Worm (Caenorhabditis elegans) whole organism, L1 larva: ENCODE results near the gene cdh-5.
"Not testable (repeated sequence)": the region's sequence is repeated elsewhere in the genome, so short reads cannot be mapped to it uniquely, and the experiment has no call there.

Experiments used
- C04F5.9 ChIP-seq: sonication (generic microtip); optimal IDR thresholded peaks from 2 replicates; lab custom pipeline; 2016; ENCODE audit warnings: missing genetic modification characterization, missing compliant biosample characterization
- C34B4.2 ChIP-seq: sonication (generic microtip); optimal IDR thresholded peaks from 2 replicates; lab custom pipeline; 2017; ENCODE audit warnings: mild to moderate bottlenecking, missing genetic modification characterization, missing compliant biosample characterization
- F16B12.6 ChIP-seq: fragments of 150-350 bp; optimal IDR thresholded peaks from 2 replicates; lab custom pipeline; 2014; ENCODE audit warnings: missing biosample characterization, missing genetic modification characterization
- Y116A8C.19 ChIP-seq: sonication (generic microtip); optimal IDR thresholded peaks from 2 replicates; lab custom pipeline; 2016; ENCODE audit warnings: missing compliant biosample characterization, missing genetic modification characterization, borderline replicate concordance
- aha-1 ChIP-seq: fragments of 150-350 bp; optimal IDR thresholded peaks from 2 replicates; lab custom pipeline; 2014; ENCODE audit warnings: missing biosample characterization, missing genetic modification characterization
- alr-1 ChIP-seq: fragments of 200-800 bp; sonication (Bioruptor generic); optimal IDR thresholded peaks from 2 replicates; lab custom pipeline; 2018; ENCODE audit warnings: borderline replicate concordance, mild to moderate bottlenecking, missing genetic modification characterization, missing compliant biosample characterization
- ama-1 ChIP-seq: fragments of 150-350 bp; optimal IDR thresholded peaks from 2 replicates; lab custom pipeline; 2014
- ceh-63 ChIP-seq: fragments of 200-800 bp; sonication (Bioruptor generic); optimal IDR thresholded peaks from 2 replicates; lab custom pipeline; 2018; ENCODE audit warnings: mild to moderate bottlenecking, missing genetic modification characterization, missing compliant biosample characterization
- ceh-8 ChIP-seq: fragments of 200-800 bp; sonication (Bioruptor generic); optimal IDR thresholded peaks from 2 replicates; lab custom pipeline; 2018; ENCODE audit warnings: mild to moderate bottlenecking, missing genetic modification characterization, moderate library complexity, missing compliant biosample characterization
- ceh-82 ChIP-seq, 3 experiments: fragments of 150-350 bp in 1 of 3; sonication (generic microtip) in 2 of 3; optimal IDR thresholded peaks; 2 replicates each; lab custom pipeline; 2014 to 2017; ENCODE audit warnings: missing biosample characterization in 3 of 3, missing genetic modification characterization in 3 of 3
- ceh-88 ChIP-seq: fragments of 200-800 bp; sonication (Bioruptor generic); IDR thresholded peaks from 2 replicates; pipeline ENCODE4 v1.3.6; 2022; ENCODE audit warnings: missing genetic modification characterization, missing compliant biosample characterization
- ces-1 ChIP-seq: fragments of 150-350 bp; optimal IDR thresholded peaks from 2 replicates; lab custom pipeline; 2014; ENCODE audit warnings: missing biosample characterization, missing genetic modification reagents, missing genetic modification characterization
- dpl-1 ChIP-seq, 3 experiments: fragments of 150-350 bp in 2 of 3; sonication (generic microtip) in 1 of 3; optimal IDR thresholded peaks; 2 replicates each; lab custom pipeline; 2014 to 2017; ENCODE audit warnings: missing biosample characterization in 3 of 3, missing genetic modification characterization in 3 of 3, missing genetic modification reagents in 3 of 3
- dsc-1 ChIP-seq: sonication (generic microtip); optimal IDR thresholded peaks from 2 replicates; lab custom pipeline; 2016; ENCODE audit warnings: mild to moderate bottlenecking, missing genetic modification characterization, missing compliant biosample characterization
- egl-13 ChIP-seq: sonication (generic microtip); optimal IDR thresholded peaks from 2 replicates; lab custom pipeline; 2016; ENCODE audit warnings: missing genotype, missing genetic modification reagents, missing genetic modification characterization, missing compliant biosample characterization
- hpl-2 ChIP-seq: fragments of 150-350 bp; optimal IDR thresholded peaks from 2 replicates; lab custom pipeline; 2014; ENCODE audit warnings: missing biosample characterization, missing genetic modification reagents, missing genetic modification characterization
- lin-15B ChIP-seq: fragments of 150-350 bp; sonication (generic microtip); optimal IDR thresholded peaks from 3 replicates; lab custom pipeline; 2014; ENCODE audit warnings: missing biosample characterization, missing genetic modification characterization
- lin-35 ChIP-seq, 2 experiments: fragments of 150-350 bp; optimal IDR thresholded peaks; 2 replicates each; lab custom pipeline; 2014; ENCODE audit warnings: missing biosample characterization in 2 of 2, missing genetic modification characterization in 2 of 2, missing genetic modification reagents in 2 of 2
- lin-39 ChIP-seq: fragments of 150-350 bp; optimal IDR thresholded peaks from 2 replicates; lab custom pipeline; 2014; ENCODE audit warnings: missing biosample characterization, missing genetic modification reagents, missing genetic modification characterization
- lir-3 ChIP-seq: sonication (generic microtip); optimal IDR thresholded peaks from 2 replicates; lab custom pipeline; 2016; ENCODE audit warnings: mild to moderate bottlenecking, missing genetic modification characterization, moderate library complexity, missing compliant biosample characterization; ENCODE audit not compliant: poor library complexity
- lsy-2 ChIP-seq, 2 experiments: fragments of 150-350 bp; optimal IDR thresholded peaks; 2 replicates each; lab custom pipeline; 2014; ENCODE audit warnings: missing biosample characterization in 2 of 2, missing genetic modification characterization in 2 of 2
- mep-1 ChIP-seq: fragments of 150-350 bp; optimal IDR thresholded peaks from 2 replicates; lab custom pipeline; 2014; ENCODE audit warnings: missing biosample characterization, missing genetic modification characterization
- nhr-11 ChIP-seq: fragments of 150-350 bp; optimal IDR thresholded peaks from 2 replicates; lab custom pipeline; 2014; ENCODE audit warnings: missing biosample characterization, missing genetic modification characterization
- nhr-12 ChIP-seq: sonication (generic microtip); optimal IDR thresholded peaks from 2 replicates; lab custom pipeline; 2017; ENCODE audit warnings: missing biosample characterization, missing genetic modification characterization
- nhr-20 ChIP-seq: sonication (generic microtip); optimal IDR thresholded peaks from 2 replicates; lab custom pipeline; 2016; ENCODE audit warnings: mild to moderate bottlenecking, missing genetic modification characterization, missing compliant biosample characterization
- nhr-237 ChIP-seq: fragments of 150-350 bp; optimal IDR thresholded peaks from 2 replicates; lab custom pipeline; 2014; ENCODE audit warnings: missing biosample characterization, missing genetic modification characterization
- nhr-28 ChIP-seq: fragments of 150-350 bp; optimal IDR thresholded peaks from 2 replicates; lab custom pipeline; 2014; ENCODE audit warnings: missing biosample characterization, missing genetic modification characterization
- nhr-77 ChIP-seq: fragments of 150-350 bp; optimal IDR thresholded peaks from 2 replicates; lab custom pipeline; 2014; ENCODE audit warnings: missing biosample characterization, missing genetic modification characterization
- nhr-84 ChIP-seq: sonication (generic microtip); optimal IDR thresholded peaks from 2 replicates; lab custom pipeline; 2017; ENCODE audit warnings: missing biosample characterization, missing genetic modification characterization
- nhr-85 ChIP-seq: sonication (generic microtip); peaks from one replicate; lab custom pipeline; 2016; ENCODE audit warnings: missing genetic modification characterization, inconsistent platforms, missing compliant biosample characterization
- nhr-90 ChIP-seq: sonication (generic microtip); optimal IDR thresholded peaks from 2 replicates; lab custom pipeline; 2016; ENCODE audit warnings: mild to moderate bottlenecking, missing genetic modification characterization, missing compliant biosample characterization; ENCODE audit not compliant: poor library complexity
- pax-3 ChIP-seq: fragments of 200-800 bp; sonication (Bioruptor generic); optimal IDR thresholded peaks from 2 replicates; lab custom pipeline; 2018; ENCODE audit warnings: mild to moderate bottlenecking, missing genetic modification characterization, moderate library complexity, missing compliant biosample characterization
- rnt-1 ChIP-seq: sonication (generic microtip); optimal IDR thresholded peaks from 2 replicates; lab custom pipeline; 2016; ENCODE audit warnings: mild to moderate bottlenecking, missing genetic modification characterization, moderate library complexity, missing compliant biosample characterization
- snpc-4 ChIP-seq: fragments of 150-350 bp; optimal IDR thresholded peaks from 2 replicates; lab custom pipeline; 2014; ENCODE audit warnings: missing biosample characterization, missing genetic modification characterization
- snu-23 ChIP-seq: sonication (generic microtip); optimal IDR thresholded peaks from 2 replicates; lab custom pipeline; 2016; ENCODE audit warnings: missing genetic modification characterization, missing compliant biosample characterization
- sptf-1 ChIP-seq: fragments of 150-350 bp; optimal IDR thresholded peaks from 2 replicates; lab custom pipeline; 2014; ENCODE audit warnings: missing biosample characterization, missing genetic modification characterization
- swsn-7 ChIP-seq: sonication (generic microtip); optimal IDR thresholded peaks from 2 replicates; lab custom pipeline; 2016; ENCODE audit warnings: missing genetic modification characterization, missing compliant biosample characterization
- tbx-2 ChIP-seq: sonication (generic microtip); optimal IDR thresholded peaks from 2 replicates; lab custom pipeline; 2016; ENCODE audit warnings: missing genetic modification characterization, missing compliant biosample characterization
- tlp-1 ChIP-seq: fragments of 150-350 bp; optimal IDR thresholded peaks from 2 replicates; lab custom pipeline; 2014; ENCODE audit warnings: missing biosample characterization, missing genetic modification characterization
- unc-98 ChIP-seq: fragments of 200-800 bp; sonication (Bioruptor generic); IDR thresholded peaks from 2 replicates; pipeline ENCODE4 v1.3.6; 2022; ENCODE audit warnings: missing genetic modification characterization, missing compliant biosample characterization
- vab-15 ChIP-seq: sonication (generic microtip); optimal IDR thresholded peaks from 2 replicates; lab custom pipeline; 2017; ENCODE audit warnings: missing genotype, mild to moderate bottlenecking, missing genetic modification characterization, missing compliant biosample characterization
- xbp-1 ChIP-seq: sonication (generic microtip); optimal IDR thresholded peaks from 2 replicates; lab custom pipeline; 2016; ENCODE audit warnings: missing genetic modification characterization, missing compliant biosample characterization
- zag-1 ChIP-seq: fragments of 150-350 bp; optimal IDR thresholded peaks from 2 replicates; lab custom pipeline; 2014; ENCODE audit warnings: missing biosample characterization, missing genetic modification characterization
- zip-4 ChIP-seq: fragments of 200-800 bp; sonication (Bioruptor generic); optimal IDR thresholded peaks from 2 replicates; lab custom pipeline; 2018; ENCODE audit warnings: mild to moderate bottlenecking, missing genetic modification characterization, moderate library complexity, missing compliant biosample characterization
- ztf-4 ChIP-seq: fragments of 150-350 bp; optimal IDR thresholded peaks from 2 replicates; lab custom pipeline; 2014; ENCODE audit warnings: missing biosample characterization, missing genetic modification characterization

The cdh-5 gene

ce11 chrIV:8708046-8708445, 39.3 kb downstream of the cdh-5 start:
- TF ChIP-seq zag-1 (no peak), nhr-12 (tag; lab: Kevin White, UChicago) (no peak), C34B4.2 (no peak), F16B12.6 (no peak), nhr-90 (no peak), nhr-28 (no peak), swsn-7 (no peak), snpc-4 (tag; lab: Kevin White, UChicago) (no peak), nhr-77 (tag; lab: Kevin White, UChicago) (no peak), ama-1 (no peak), nhr-11 (tag; lab: Kevin White, UChicago) (no peak), vab-15 (tag; lab: Kevin White, UChicago) (no peak), tbx-2 (tag; lab: Kevin White, UChicago) (no peak), pax-3 (no peak), ceh-82 (tag; optimal IDR thresholded peaks at IDR 0.05; lab: Kevin White, UChicago) (no peak)

- TF ChIP-seq nhr-20 (tag; lab: Kevin White, UChicago); nhr-28; snpc-4 (tag; lab: Kevin White, UChicago): not testable (repeated sequence)
Measured at ce11 chrIV:8715032-8715431, 46.3 kb downstream of the cdh-5 start, which contains the start of the genes parg-2 and ipla-5. TSS of gene parg-2 (minus strand) at chrIV:8715132. TSS of gene ipla-5 (plus strand) at chrIV:8715247.

ce11 chrIV:8718153-8718552, 49.4 kb downstream of the cdh-5 start, which contains the start of gene H23L24.1:
TSS of gene H23L24.1 (plus strand) at chrIV:8718453.
- no peak for TF ChIP-seq nhr-77 (tag; lab: Kevin White, UChicago)
- TF ChIP-seq dsc-1, result no peak
- TF ChIP-seq tbx-2 (tag; lab: Kevin White, UChicago), result no peak
- no peak for TF ChIP-seq rnt-1 (tag; lab: Kevin White, UChicago)
- no peak for TF ChIP-seq aha-1 (tag; lab: Kevin White, UChicago)
- no peak for TF ChIP-seq ces-1 (GFP tag; lab: Kevin White, UChicago)
- no peak for TF ChIP-seq lir-3 (tag; lab: Kevin White, UChicago)
- no peak for TF ChIP-seq lin-39 (tag; lab: Kevin White, UChicago)
- no peak for TF ChIP-seq nhr-12 (tag; lab: Kevin White, UChicago)
- no peak for TF ChIP-seq nhr-85
- no peak for TF ChIP-seq ceh-8
- TF ChIP-seq unc-98 (GFP tag; lab: Robert Waterston, UW), result no peak
- no peak for TF ChIP-seq hpl-2 (GFP tag; lab: Kevin White, UChicago)
- TF ChIP-seq, all 84 proteins: peak for 0

- TF ChIP-seq dpl-1 (GFP tag; optimal IDR thresholded peaks at IDR 0.05; lab: Kevin White, UChicago), result no peak
- TF ChIP-seq tbx-2 (tag; lab: Kevin White, UChicago), result no peak
- TF ChIP-seq lin-35 (GFP tag; optimal IDR thresholded peaks at IDR 0.05; lab: Kevin White, UChicago), result no peak
- no peak for TF ChIP-seq ztf-4 (tag; lab: Kevin White, UChicago)
- no peak for TF ChIP-seq sptf-1 (tag; lab: Kevin White, UChicago)
- TF ChIP-seq nhr-11 (tag; lab: Kevin White, UChicago), result no peak
- no peak for TF ChIP-seq nhr-20 (tag; lab: Kevin White, UChicago)
- TF ChIP-seq snu-23 (GFP tag; lab: Kevin White, UChicago), result no peak
- TF ChIP-seq ceh-63 (GFP tag; lab: Kevin White, UChicago), result no peak
- no peak for TF ChIP-seq rnt-1 (tag; lab: Kevin White, UChicago)
- TF ChIP-seq egl-13 (tag; lab: Kevin White, UChicago), result no peak
- no peak for TF ChIP-seq lin-15B (tag; lab: Kevin White, UChicago)
- no peak for TF ChIP-seq hpl-2 (GFP tag; lab: Kevin White, UChicago)
- no peak for TF ChIP-seq tlp-1 (tag; lab: Kevin White, UChicago)
Measured at ce11 chrIV:8722801-8723200, 54.1 kb downstream of the cdh-5 start.

ce11 chrIV:8723720-8724119, 55.0 kb downstream of the cdh-5 start, which contains the start of gene F21D5.9:
TSS of gene F21D5.9 (plus strand) at chrIV:8724020.
- TF ChIP-seq snpc-4 (tag; lab: Kevin White, UChicago) (no peak), ces-1 (GFP tag; lab: Kevin White, UChicago) (no peak), nhr-84 (tag; lab: Kevin White, UChicago) (no peak), lin-15B (tag; lab: Kevin White, UChicago) (no peak), zip-4 (no peak), alr-1 (tag; lab: Kevin White, UChicago) (no peak), nhr-90 (no peak), ztf-4 (tag; lab: Kevin White, UChicago) (no peak), C04F5.9 (tag; lab: Kevin White, UChicago) (no peak), Y116A8C.19 (tag; lab: Kevin White, UChicago) (no peak), pax-3 (no peak), ceh-82 (tag; optimal IDR thresholded peaks at IDR 0.05; lab: Kevin White, UChicago) (no peak), ceh-88 (no peak), xbp-1 (no peak), mep-1 (tag; lab: Kevin White, UChicago) (no peak), nhr-237 (tag; lab: Kevin White, UChicago) (no peak), lsy-2 (tag; optimal IDR thresholded peaks at IDR 0.05; lab: Kevin White, UChicago) (no peak), dpl-1 (GFP tag; optimal IDR thresholded peaks at IDR 0.05; lab: Kevin White, UChicago) (no peak)
